Fruit fly (Drosophila melanogaster) whole organism, embryonic: ENCODE results near the gene CG42764.

Experiments
- Abd-B ChIP-seq: fragments of 200-800 bp; sonication (Bioruptor generic); optimal IDR thresholded peaks from 2 replicates; lab custom pipeline; 2018; ENCODE audit warnings: missing biosample characterization, mild to moderate bottlenecking, missing genetic modification characterization, moderate library complexity
- Atf3 ChIP-seq: fragments of 200-800 bp; sonication (Bioruptor generic); optimal IDR thresholded peaks from 3 replicates; lab custom pipeline; 2016; ENCODE audit warnings: missing biosample characterization, missing genetic modification characterization
- C15 ChIP-seq: fragments of 200-800 bp; sonication (Bioruptor generic); IDR thresholded peaks from 3 replicates; pipeline ENCODE4 v1.3.6; 2022; ENCODE audit warnings: missing biosample characterization, missing genetic modification characterization
- CG10274 ChIP-seq: fragments of 200-800 bp; sonication (Bioruptor generic); optimal IDR thresholded peaks from 3 replicates; lab custom pipeline; 2017; ENCODE audit warnings: missing biosample characterization, mild to moderate bottlenecking, missing genetic modification characterization
- CG11504 ChIP-seq: fragments of 200-800 bp; sonication (Bioruptor generic); optimal IDR thresholded peaks from 3 replicates; lab custom pipeline; 2019; ENCODE audit warnings: missing biosample characterization, mild to moderate bottlenecking, missing genetic modification characterization, moderate library complexity
- CG12391 ChIP-seq: fragments of 200-800 bp; sonication (Bioruptor generic); optimal IDR thresholded peaks from 3 replicates; lab custom pipeline; 2018; ENCODE audit warnings: missing biosample characterization, mild to moderate bottlenecking, missing genetic modification characterization, moderate library complexity
- CG14667 ChIP-seq: fragments of 200-800 bp; sonication (Bioruptor generic); IDR thresholded peaks from 2 replicates; pipeline ENCODE4 v1.3.6; 2022; ENCODE audit warnings: missing biosample characterization, missing genetic modification characterization
- CG15073 ChIP-seq: fragments of 200-800 bp; sonication (Bioruptor generic); optimal IDR thresholded peaks from 2 replicates; lab custom pipeline; 2016; ENCODE audit warnings: missing biosample characterization, missing genetic modification characterization
- CG15696 ChIP-seq: fragments of 200-800 bp; sonication (Bioruptor generic); optimal IDR thresholded peaks from 2 replicates; lab custom pipeline; 2019; ENCODE audit warnings: missing biosample characterization, mild to moderate bottlenecking, missing genetic modification characterization, moderate library complexity
- CG16813 ChIP-seq: fragments of 200-800 bp; sonication (Bioruptor generic); IDR thresholded peaks from 3 replicates; pipeline ENCODE4 v1.3.6; 2022; ENCODE audit warnings: missing biosample characterization, missing genetic modification characterization; ENCODE audit not compliant: partially characterized antibody
- CG17361 ChIP-seq: fragments of 200-800 bp; sonication (Bioruptor generic); IDR thresholded peaks from 3 replicates; pipeline ENCODE4 v1.3.6; 2022; ENCODE audit warnings: missing biosample characterization, missing genetic modification characterization
- CG2875 ChIP-seq: fragments of 200-800 bp; sonication (Bioruptor generic); optimal IDR thresholded peaks from 2 replicates; lab custom pipeline; 2017; ENCODE audit warnings: missing biosample characterization, mild to moderate bottlenecking, missing genetic modification characterization, missing genetic modification reagents
- CG30403 ChIP-seq: fragments of 200-800 bp; sonication (Bioruptor generic); optimal IDR thresholded peaks from 3 replicates; lab custom pipeline; 2016; ENCODE audit warnings: missing biosample characterization, missing genetic modification characterization
- CG3065 ChIP-seq: fragments of 200-800 bp; sonication (Bioruptor generic); optimal IDR thresholded peaks from 2 replicates; lab custom pipeline; 2016; ENCODE audit warnings: missing biosample characterization, missing genetic modification characterization
- CG33213 ChIP-seq: fragments of 200-800 bp; sonication (Bioruptor generic); optimal IDR thresholded peaks from 3 replicates; lab custom pipeline; 2016; ENCODE audit warnings: missing biosample characterization, missing genetic modification characterization
- CG3847 ChIP-seq: fragments of 200-800 bp; sonication (Bioruptor generic); IDR thresholded peaks from 2 replicates; pipeline ENCODE4 v1.3.6; 2022; ENCODE audit warnings: missing biosample characterization, missing genetic modification characterization
- CG4328 ChIP-seq: fragments of 200-800 bp; sonication (Bioruptor generic); optimal IDR thresholded peaks from 3 replicates; lab custom pipeline; 2017; ENCODE audit warnings: missing biosample characterization, missing genetic modification reagents, missing genetic modification characterization
- CG4360 ChIP-seq: fragments of 200-800 bp; sonication (Bioruptor generic); IDR thresholded peaks from 2 replicates; pipeline ENCODE4 v1.3.6; 2022; ENCODE audit warnings: missing biosample characterization, missing genetic modification characterization
- CG7271 ChIP-seq: fragments of 200-800 bp; sonication (Bioruptor generic); optimal IDR thresholded peaks from 2 replicates; lab custom pipeline; 2018; ENCODE audit warnings: missing biosample characterization, mild to moderate bottlenecking, missing genetic modification characterization, moderate library complexity
- CG7372 ChIP-seq: fragments of 200-800 bp; sonication (Bioruptor generic); IDR thresholded peaks from 2 replicates; pipeline ENCODE4 v1.3.6; 2022; ENCODE audit warnings: missing biosample characterization, missing genetic modification characterization
- CG7556 ChIP-seq: fragments of 200-800 bp; sonication (Bioruptor generic); optimal IDR thresholded peaks from 2 replicates; lab custom pipeline; 2017; ENCODE audit warnings: missing biosample characterization, mild to moderate bottlenecking, missing genetic modification characterization
- CG7839 ChIP-seq: fragments of 200-800 bp; sonication (Bioruptor generic); optimal IDR thresholded peaks from 3 replicates; lab custom pipeline; 2018; ENCODE audit warnings: missing biosample characterization, mild to moderate bottlenecking, missing genetic modification characterization, moderate library complexity
- CG8089 ChIP-seq: fragments of 200-800 bp; sonication (Bioruptor generic); optimal IDR thresholded peaks from 3 replicates; lab custom pipeline; 2016; ENCODE audit warnings: missing biosample characterization, missing genetic modification characterization
- CG9727 ChIP-seq: fragments of 200-800 bp; sonication (Bioruptor generic); optimal IDR thresholded peaks from 3 replicates; lab custom pipeline; 2017; ENCODE audit warnings: missing biosample characterization, mild to moderate bottlenecking, missing genetic modification characterization
- Dip3 ChIP-seq: fragments of 200-800 bp; sonication (Bioruptor generic); optimal IDR thresholded peaks from 3 replicates; lab custom pipeline; 2016; ENCODE audit warnings: missing biosample characterization, missing genetic modification characterization
- E2f1 ChIP-seq: fragments of 200-800 bp; sonication (Bioruptor generic); IDR thresholded peaks from 2 replicates; pipeline ENCODE4 v1.3.6; 2022; ENCODE audit warnings: missing biosample characterization, missing genetic modification characterization
- Ets65A ChIP-seq: fragments of 200-800 bp; sonication (Bioruptor generic); peaks from one replicate; lab custom pipeline; 2016; ENCODE audit warnings: missing biosample characterization, missing genetic modification characterization
- Gsc ChIP-seq: fragments of 200-800 bp; sonication (Bioruptor generic); IDR thresholded peaks from 2 replicates; pipeline ENCODE4 v1.3.6; 2022; ENCODE audit warnings: missing biosample characterization, missing genetic modification characterization
- Gug ChIP-seq: fragments of 200-800 bp; sonication (Bioruptor generic); IDR thresholded peaks from 4 replicates; pipeline ENCODE4 v1.3.6; 2022; ENCODE audit warnings: missing biosample characterization, missing genetic modification characterization
- Hmr ChIP-seq: fragments of 200-800 bp; sonication (Bioruptor generic); optimal IDR thresholded peaks from 3 replicates; lab custom pipeline; 2017; ENCODE audit warnings: mild to moderate bottlenecking, missing biosample characterization, missing genetic modification reagents, missing genetic modification characterization
- Lim3 ChIP-seq: fragments of 200-800 bp; sonication (Bioruptor generic); IDR thresholded peaks from 2 replicates; pipeline ENCODE4 v1.3.6; 2022; ENCODE audit warnings: missing biosample characterization, missing genetic modification characterization
- Lpt ChIP-seq: fragments of >200 bp; optimal IDR thresholded peaks from 2 replicates; lab custom pipeline; 2018; ENCODE audit warnings: missing biosample characterization, missing genetic modification characterization
- Oli ChIP-seq: fragments of 200-800 bp; sonication (Bioruptor generic); optimal IDR thresholded peaks from 2 replicates; lab custom pipeline; 2018; ENCODE audit warnings: missing biosample characterization, mild to moderate bottlenecking, missing genetic modification characterization, moderate library complexity
- Poxn ChIP-seq: fragments of 200-800 bp; sonication (Bioruptor generic); IDR thresholded peaks from 2 replicates; pipeline ENCODE4 v1.3.6; 2022; ENCODE audit warnings: missing biosample characterization, missing genetic modification characterization
- Sry-δ ChIP-seq: fragments of 200-800 bp; sonication (Bioruptor generic); optimal IDR thresholded peaks from 2 replicates; lab custom pipeline; 2016; ENCODE audit warnings: missing biosample characterization, missing genetic modification characterization
- dmrt11E ChIP-seq: fragments of 200-800 bp; sonication (Bioruptor generic); optimal IDR thresholded peaks from 3 replicates; lab custom pipeline; 2018; ENCODE audit warnings: missing biosample characterization, mild to moderate bottlenecking, missing genetic modification characterization, moderate library complexity
- dmrt99B ChIP-seq: fragments of 200-800 bp; sonication (Bioruptor generic); optimal IDR thresholded peaks from 2 replicates; lab custom pipeline; 2018; ENCODE audit warnings: missing biosample characterization, mild to moderate bottlenecking, missing genetic modification characterization, moderate library complexity
- esg ChIP-seq: fragments of 200-800 bp; sonication (Bioruptor generic); conservative IDR thresholded peaks from 2 replicates; pipeline ENCODE4 v1.3.6; 2022; ENCODE audit warnings: missing biosample characterization, missing genetic modification characterization
- ind ChIP-seq: fragments of 200-800 bp; sonication (Bioruptor generic); optimal IDR thresholded peaks from 3 replicates; lab custom pipeline; 2016; ENCODE audit warnings: missing biosample characterization, missing genetic modification characterization
- mam ChIP-seq: fragments of 200-800 bp; sonication (Bioruptor generic); optimal IDR thresholded peaks from 3 replicates; lab custom pipeline; 2016; ENCODE audit warnings: missing biosample characterization, missing genetic modification characterization
- nmo ChIP-seq: fragments of 200-800 bp; sonication (Bioruptor generic); optimal IDR thresholded peaks from 2 replicates; lab custom pipeline; 2018; ENCODE audit warnings: missing biosample characterization, mild to moderate bottlenecking, missing genetic modification characterization, moderate library complexity
- pan ChIP-seq, 4 experiments: fragments of >200 bp in 3 of 4; fragments of 200-800 bp in 1 of 4; sonication (Bioruptor generic) in 1 of 4; optimal IDR thresholded peaks in 3 of 4; IDR thresholded peaks in 1 of 4; 2 replicates each; pipeline versions ENCODE4 v1.3.6 to Lab custom; 2017 to 2022; ENCODE audit warnings: missing biosample characterization in 2 of 4, missing genetic modification characterization in 2 of 4, mixed read lengths in 1 of 4
- pros ChIP-seq: fragments of 200-800 bp; sonication (Bioruptor generic); optimal IDR thresholded peaks from 3 replicates; lab custom pipeline; 2019; ENCODE audit warnings: missing biosample characterization, mild to moderate bottlenecking, missing genetic modification characterization, moderate library complexity
- psq ChIP-seq: fragments of 200-800 bp; sonication (Bioruptor generic); optimal IDR thresholded peaks from 2 replicates; lab custom pipeline; 2017; ENCODE audit warnings: missing biosample characterization, missing genetic modification characterization
- sc ChIP-seq, 3 experiments: fragments of >200 bp in 2 of 3; fragments of 200-800 bp in 1 of 3; sonication (Bioruptor generic) in 1 of 3; optimal IDR thresholded peaks; 2 replicates in 2 of 3; 3 replicates in 1 of 3; lab custom pipeline; 2017; ENCODE audit warnings: mild to moderate bottlenecking in 1 of 3, missing biosample characterization in 1 of 3, missing genetic modification characterization in 1 of 3, missing genetic modification reagents in 1 of 3
- sima ChIP-seq: fragments of 200-800 bp; sonication (Bioruptor generic); optimal IDR thresholded peaks from 2 replicates; lab custom pipeline; 2016; ENCODE audit warnings: missing biosample characterization, missing genetic modification characterization
- sug ChIP-seq: fragments of 200-800 bp; optimal IDR thresholded peaks from 2 replicates; lab custom pipeline; 2019; ENCODE audit warnings: missing biosample characterization, mild to moderate bottlenecking, missing genetic modification characterization, moderate library complexity
- z ChIP-seq: fragments of 200-800 bp; sonication (Bioruptor generic); IDR thresholded peaks from 3 replicates; pipeline ENCODE4 v1.3.6; 2022; ENCODE audit warnings: missing biosample characterization, missing genetic modification characterization

The CG42764 gene

dm6 chr3L:20452813-20453682 lies 12.8 kb downstream of the CG42764 start, which contains the start of gene CG5199 (continued):
- TF ChIP-seq CG7372 (GFP tag; lab: Robert Waterston, UW) = peak; percentile 65
- TF ChIP-seq CG4360 = no peak
- peak; percentile 57 for TF ChIP-seq sug (tag; lab: Kevin White, UChicago)
- peak; percentile 54 for TF ChIP-seq CG4328 (GFP tag; lab: Kevin White, UChicago)
- peak; percentile 60 for TF ChIP-seq CG14667 (GFP tag; lab: Robert Waterston, UW)
- TF ChIP-seq pros (GFP tag; lab: Kevin White, UChicago) = no peak
- peak; percentile 12 for TF ChIP-seq CG15073 (GFP tag; lab: Kevin White, UChicago)
- no peak for TF ChIP-seq Lim3 (GFP tag; lab: Robert Waterston, UW)
- no peak for TF ChIP-seq Gsc (GFP tag; lab: Robert Waterston, UW)
- peak; percentile 12 for TF ChIP-seq CG33213 (GFP tag; lab: Kevin White, UChicago)
- TF ChIP-seq CG11504 (tag; lab: Kevin White, UChicago) = peak; percentile 83
- TF ChIP-seq Abd-B (GFP tag; lab: Kevin White, UChicago) = peak; percentile 91
- TF ChIP-seq CG3847 (GFP tag; lab: Robert Waterston, UW) = peak; percentile 64; the same call in 1 of the 2 replicates
- TF ChIP-seq mam = peak; percentile 82
- peak; percentile 64 for TF ChIP-seq E2f1
- peak; percentile 90 for TF ChIP-seq CG17361
- TF ChIP-seq CG9727 (GFP tag; lab: Kevin White, UChicago) = peak; percentile 87
- TF ChIP-seq Gug (GFP tag; lab: Robert Waterston, UW) = peak; percentile 61; the same call in 3 of the 4 replicates
- TF ChIP-seq z = no peak
- TF ChIP-seq nmo (GFP tag; lab: Kevin White, UChicago) = peak; percentile 88
- TF ChIP-seq C15 (GFP tag; lab: Robert Waterston, UW) = no peak
- TF ChIP-seq dmrt99B (tag; lab: Kevin White, UChicago) = peak; percentile 50
- TF ChIP-seq sima (GFP tag; lab: Kevin White, UChicago) = no peak
- TF ChIP-seq pan (optimal IDR thresholded peaks at IDR 0.05; lab: Kevin White, UChicago) = no peak
- TF ChIP-seq pan (GFP tag; optimal IDR thresholded peaks at IDR 0.05 in 1 of 2, IDR thresholded peaks at IDR 0.05 in 1 of 2) = peak in 1 of 2 experiments; percentile 65
- peak; percentile 58 for TF ChIP-seq CG7839 (tag; lab: Kevin White, UChicago)
- peak; percentile 80 for TF ChIP-seq CG12391 (tag; lab: Kevin White, UChicago)
- TF ChIP-seq CG3065 (GFP tag; lab: Kevin White, UChicago) = no peak
- TF ChIP-seq CG7556 (GFP tag; lab: Kevin White, UChicago) = peak; percentile 75
- TF ChIP-seq Atf3 = no peak
- no peak for TF ChIP-seq CG8089
- peak; percentile 43 for TF ChIP-seq psq
- TF ChIP-seq CG15696 (tag; lab: Kevin White, UChicago) = peak; percentile 75
- peak; percentile 83 for TF ChIP-seq CG30403
- TF ChIP-seq CG10274 (GFP tag; lab: Kevin White, UChicago) = peak; percentile 20
- peak; percentile 92 for TF ChIP-seq Ets65A
- TF ChIP-seq dmrt11E = peak; percentile 82
- peak; percentile 24 for TF ChIP-seq Dip3 (GFP tag; lab: Kevin White, UChicago)
- no peak for TF ChIP-seq Poxn
- peak; percentile 89 for TF ChIP-seq Sry-δ (GFP tag; lab: Kevin White, UChicago)
- TF ChIP-seq CG16813 (GFP tag; lab: Robert Waterston, UW) = peak; percentile 89
- peak; percentile 56 for TF ChIP-seq Oli
- no peak for TF ChIP-seq Lpt (GFP tag; lab: Kevin White, UChicago)
- TF ChIP-seq esg (GFP tag; lab: Robert Waterston, UW) = peak; percentile 33; the same call in 1 of the 2 replicates
- TF ChIP-seq sc (optimal IDR thresholded peaks at IDR 0.05; lab: Kevin White, UChicago) = no peak
- TF ChIP-seq sc (GFP tag; optimal IDR thresholded peaks at IDR 0.05; lab: Kevin White, UChicago) = peak; percentile 51
- TF ChIP-seq CG7271 (tag; lab: Kevin White, UChicago) = no peak
- peak; percentile 75 for TF ChIP-seq Hmr (GFP tag; lab: Kevin White, UChicago)
- TF ChIP-seq CG2875 = peak; percentile 43
- TF ChIP-seq ind (GFP tag; lab: Kevin White, UChicago) = peak; percentile 78
